Fruit fly (Drosophila melanogaster): ENCODE measurements around the gene hemo.

Gene hemo

dm6 chr3R:18573699-18574259 is 8.8 kb upstream of the hemo start (continued):
- TF ChIP-seq Dref (GFP tag; IDR thresholded peaks at IDR 0.05) (0 out of 2 replicates have a peak, but pooled peaks have one; percentile 2), btn (GFP tag; optimal IDR thresholded peaks at IDR 0.05) (peak; percentile 69), Dp (GFP tag; optimal IDR thresholded peaks at IDR 0.05) (no peak), ssp (GFP tag; IDR thresholded peaks at IDR 0.05) (peak; percentile 84), HLH4C (GFP tag; IDR thresholded peaks at IDR 0.05; ENCODE audit: partially characterized antibody) (no peak), CG14965 (GFP tag; optimal IDR thresholded peaks at IDR 0.05; ENCODE audit: borderline replicate concordance) (peak; percentile 2), zen2 (GFP tag; IDR thresholded peaks at IDR 0.05; ENCODE audit: partially characterized antibody) (no peak), Dip2 (GFP tag; IDR thresholded peaks at IDR 0.05) (0 out of 2 replicates have a peak, but pooled peaks have one; percentile 46), CG18011 (GFP tag; optimal IDR thresholded peaks at IDR 0.05) (peak; percentile 84), al (GFP tag; IDR thresholded peaks at IDR 0.05) (peak; percentile 85), CG6272 (GFP tag; IDR thresholded peaks at IDR 0.05) (peak; percentile 75), insv (GFP tag; optimal IDR thresholded peaks at IDR 0.05) (peak; percentile 0 to 67), CG10274 (GFP tag; optimal IDR thresholded peaks at IDR 0.05) (peak; percentile 75), croc (GFP tag; conservative IDR thresholded peaks at IDR 0.05) (peak; percentile 89), CG12299 (tag; optimal IDR thresholded peaks at IDR 0.05) (peak; percentile 90), CG4854 (GFP tag; optimal IDR thresholded peaks at IDR 0.05) (peak; percentile 82), CG34422 (GFP tag; IDR thresholded peaks at IDR 0.05) (peak; percentile 86), CG9932 (GFP tag; IDR thresholded peaks at IDR 0.05) (peak; percentile 93), row (GFP tag; IDR thresholded peaks at IDR 0.05) (peak; percentile 96), crp (GFP tag; optimal IDR thresholded peaks at IDR 0.05) (peak in 1 of 2 experiments; percentile 62), sc (optimal IDR thresholded peaks at IDR 0.05) (no peak), sc (GFP tag; optimal IDR thresholded peaks at IDR 0.05) (peak; percentile 92), mirr (GFP tag; optimal IDR thresholded peaks at IDR 0.05) (peak; percentile 73), CG17186 (GFP tag; optimal IDR thresholded peaks at IDR 0.05) (peak; percentile 73), CG15514 (GFP tag; optimal IDR thresholded peaks at IDR 0.05) (peak; percentile 83), zfh1 (GFP tag; IDR thresholded peaks at IDR 0.05) (peak; percentile 83), Sry-β (GFP tag; optimal IDR thresholded peaks at IDR 0.05) (peak; percentile 32), CG15011 (GFP tag; optimal IDR thresholded peaks at IDR 0.05) (peak; percentile 81), CG6689 (GFP tag; IDR thresholded peaks at IDR 0.05) (peak; percentile 95), CG9876 (GFP tag; optimal IDR thresholded peaks at IDR 0.05) (peak; percentile 82), bsh (GFP tag; optimal IDR thresholded peaks at IDR 0.05) (peak; percentile 94 to 95), Rx (GFP tag; IDR thresholded peaks at IDR 0.05) (peak; percentile 84), phol (tag; optimal IDR thresholded peaks at IDR 0.05) (peak; percentile 95), CG17802 (tag; optimal IDR thresholded peaks at IDR 0.05) (peak; percentile 43), Jarid2 (GFP tag; optimal IDR thresholded peaks at IDR 0.05) (peak; percentile 79), Bteb2 (GFP tag; optimal IDR thresholded peaks at IDR 0.05) (peak; percentile 95), CG17361 (GFP tag; IDR thresholded peaks at IDR 0.05) (peak; percentile 98), jumu (GFP tag; optimal IDR thresholded peaks at IDR 0.05) (peak; percentile 83), CG2678 (tag; optimal IDR thresholded peaks at IDR 0.05) (peak; percentile 97), CG3407 (GFP tag; optimal IDR thresholded peaks at IDR 0.05) (peak; percentile 83), CkIIα-i1 (GFP tag; IDR thresholded peaks at IDR 0.05) (peak; percentile 56; the same call in 1 of the 2 replicates), CG16815 (GFP tag; optimal IDR thresholded peaks at IDR 0.05) (peak; percentile 91), hkb (optimal IDR thresholded peaks at IDR 0.05) (no peak), hkb (GFP tag; IDR thresholded peaks at IDR 0.05) (peak; percentile 94), CG10147 (GFP tag; optimal IDR thresholded peaks at IDR 0.05) (peak; percentile 93), kah (GFP tag; optimal IDR thresholded peaks at IDR 0.05) (peak; percentile 63), luna (GFP tag; optimal IDR thresholded peaks at IDR 0.05) (peak; percentile 76), ftz-f1 (GFP tag; optimal IDR thresholded peaks at IDR 0.05) (no peak), CG11504 (tag; optimal IDR thresholded peaks at IDR 0.05) (peak; percentile 95), CG12104 (GFP tag; optimal IDR thresholded peaks at IDR 0.05) (peak; percentile 94)
